Worm (Caenorhabditis elegans) whole organism, L1 larva: ENCODE measurements around the gene smcl-1.

ENCODE experiments used
- C04F5.9 ChIP-seq: sonication (generic microtip); optimal IDR thresholded peaks from 2 replicates; lab custom pipeline; 2016; ENCODE audit warnings: missing genetic modification characterization, missing compliant biosample characterization
- blmp-1 ChIP-seq: fragments of 150-350 bp; optimal IDR thresholded peaks from 2 replicates; lab custom pipeline; 2014; ENCODE audit warnings: missing biosample characterization, missing genetic modification characterization
- dpl-1 ChIP-seq, 3 experiments: fragments of 150-350 bp in 2 of 3; sonication (generic microtip) in 1 of 3; optimal IDR thresholded peaks; 2 replicates each; lab custom pipeline; 2014 to 2017; ENCODE audit warnings: missing biosample characterization in 3 of 3, missing genetic modification characterization in 3 of 3, missing genetic modification reagents in 3 of 3
- elt-3 ChIP-seq, 6 experiments: fragments of 150-350 bp in 1 of 6; sonication (generic microtip); optimal IDR thresholded peaks; 2 replicates each; lab custom pipeline; 2017 to 2018; ENCODE audit warnings: missing biosample characterization in 6 of 6, missing genetic modification characterization in 6 of 6, inconsistent platforms in 1 of 6
- ets-5 ChIP-seq: fragments of 200-800 bp; sonication (Bioruptor generic); IDR thresholded peaks from 2 replicates; pipeline ENCODE4 v1.3.6; 2022; ENCODE audit warnings: missing genetic modification characterization, missing compliant biosample characterization
- ztf-4 ChIP-seq: fragments of 150-350 bp; optimal IDR thresholded peaks from 2 replicates; lab custom pipeline; 2014; ENCODE audit warnings: missing biosample characterization, missing genetic modification characterization

ce11 chrX:11673063-11673759 is 20.1 kb upstream of the smcl-1 start:
- TF ChIP-seq dpl-1 (GFP tag; optimal IDR thresholded peaks at IDR 0.05; lab: Kevin White, UChicago): no peak
- no peak for TF ChIP-seq C04F5.9 (tag; lab: Kevin White, UChicago)
- no peak for TF ChIP-seq elt-3 (tag; optimal IDR thresholded peaks at IDR 0.05; lab: Kevin White, UChicago)
- TF ChIP-seq blmp-1 (tag; lab: Kevin White, UChicago): no peak
- no peak for TF ChIP-seq ztf-4 (tag; lab: Kevin White, UChicago)
- TF ChIP-seq ets-5 (GFP tag; lab: Robert Waterston, UW): no peak
